Worm (Caenorhabditis elegans) whole organism, L3 larva: ENCODE data around the gene F21D5.6.

Experiments used
- R02D3.7 ChIP-seq: fragments of 150-350 bp; optimal IDR thresholded peaks from 2 replicates; lab custom pipeline; 2014; ENCODE audit warnings: missing biosample characterization, missing genetic modification characterization
- ZK546.5 ChIP-seq: sonication (generic microtip); optimal IDR thresholded peaks from 2 replicates; lab custom pipeline; 2017; ENCODE audit warnings: missing biosample characterization, missing genetic modification characterization
- aly-2 ChIP-seq: fragments of 150-350 bp; optimal IDR thresholded peaks from 2 replicates; lab custom pipeline; 2014; ENCODE audit warnings: missing biosample characterization, missing genetic modification characterization
- ama-1 ChIP-seq: fragments of 150-350 bp; optimal IDR thresholded peaks from 2 replicates; lab custom pipeline; 2018
- ceh-16 ChIP-seq: sonication (generic microtip); optimal IDR thresholded peaks from 2 replicates; lab custom pipeline; 2017; ENCODE audit warnings: missing biosample characterization, missing genetic modification characterization
- ceh-28 ChIP-seq: fragments of 150-350 bp; optimal IDR thresholded peaks from 2 replicates; lab custom pipeline; 2014; ENCODE audit warnings: missing biosample characterization, missing genetic modification reagents, missing genetic modification characterization
- ceh-82 ChIP-seq: fragments of 150-350 bp; optimal IDR thresholded peaks from 2 replicates; lab custom pipeline; 2014; ENCODE audit warnings: missing biosample characterization, missing genetic modification characterization
- ceh-9 ChIP-seq: sonication (generic microtip); optimal IDR thresholded peaks from 2 replicates; lab custom pipeline; 2018; ENCODE audit warnings: missing biosample characterization, missing genetic modification characterization
- daf-12 ChIP-seq: fragments of 150-350 bp; optimal IDR thresholded peaks from 2 replicates; lab custom pipeline; 2014; ENCODE audit warnings: missing biosample characterization, missing genetic modification reagents, missing genetic modification characterization
- egl-27 ChIP-seq: sonication (generic microtip); optimal IDR thresholded peaks from 4 replicates; lab custom pipeline; 2017; ENCODE audit warnings: missing biosample characterization, missing genetic modification reagents, missing genetic modification characterization
- egl-5 ChIP-seq: fragments of 150-350 bp; optimal IDR thresholded peaks from 2 replicates; lab custom pipeline; 2017; ENCODE audit warnings: missing biosample characterization, missing genetic modification reagents, missing genetic modification characterization, inconsistent platforms
- elt-1 ChIP-seq: fragments of 150-350 bp; optimal IDR thresholded peaks from 2 replicates; lab custom pipeline; 2014; ENCODE audit warnings: missing biosample characterization, missing genetic modification characterization
- elt-2 ChIP-seq: sonication (generic microtip); optimal IDR thresholded peaks from 2 replicates; lab custom pipeline; 2016; ENCODE audit warnings: missing genetic modification reagents, mild to moderate bottlenecking, missing genetic modification characterization, missing compliant biosample characterization
- elt-3 ChIP-seq, 3 experiments: fragments of 150-350 bp in 1 of 3; sonication (generic microtip) in 2 of 3; optimal IDR thresholded peaks; 2 replicates in 2 of 3; 4 replicates in 1 of 3; lab custom pipeline; 2014 to 2017; ENCODE audit warnings: missing biosample characterization in 3 of 3, missing genetic modification characterization in 3 of 3
- eor-1 ChIP-seq, 2 experiments: fragments of 150-350 bp; optimal IDR thresholded peaks; 2 replicates each; lab custom pipeline; 2014 to 2018; ENCODE audit warnings: missing biosample characterization in 2 of 2, missing genetic modification characterization in 2 of 2
- fkh-10 ChIP-seq: sonication (generic microtip); optimal IDR thresholded peaks from 2 replicates; lab custom pipeline; 2017; ENCODE audit warnings: missing biosample characterization, missing genetic modification reagents, missing genetic modification characterization
- hmg-11 ChIP-seq: sonication (generic microtip); optimal IDR thresholded peaks from 2 replicates; lab custom pipeline; 2016; ENCODE audit warnings: missing genetic modification characterization, missing compliant biosample characterization
- jun-1 ChIP-seq: fragments of 150-350 bp; optimal IDR thresholded peaks from 2 replicates; lab custom pipeline; 2014; ENCODE audit warnings: missing biosample characterization, missing genetic modification reagents, missing genetic modification characterization
- lin-15B ChIP-seq: fragments of 150-350 bp; optimal IDR thresholded peaks from 2 replicates; lab custom pipeline; 2014; ENCODE audit warnings: missing biosample characterization, missing genetic modification characterization
- lin-39 ChIP-seq: fragments of 150-350 bp; optimal IDR thresholded peaks from 2 replicates; lab custom pipeline; 2018; ENCODE audit warnings: missing biosample characterization, missing genetic modification reagents, missing genetic modification characterization
- lsy-12 ChIP-seq: sonication (generic microtip); optimal IDR thresholded peaks from 2 replicates; lab custom pipeline; 2016; ENCODE audit warnings: mild to moderate bottlenecking, missing genetic modification characterization, missing compliant biosample characterization
- mml-1 ChIP-seq: fragments of 150-350 bp; sonication (generic microtip); optimal IDR thresholded peaks from 3 replicates; lab custom pipeline; 2014; ENCODE audit warnings: missing biosample characterization, missing genetic modification characterization
- nfya-1 ChIP-seq: sonication (generic microtip); optimal IDR thresholded peaks from 2 replicates; lab custom pipeline; 2017; ENCODE audit warnings: missing genetic modification characterization, mild to moderate bottlenecking, missing compliant biosample characterization, antibody characterized with exemption, moderate library complexity; ENCODE audit not compliant: insufficient read depth
- nhr-11 ChIP-seq: fragments of 150-350 bp; optimal IDR thresholded peaks from 2 replicates; lab custom pipeline; 2014; ENCODE audit warnings: missing biosample characterization, missing genetic modification characterization
- nhr-23 ChIP-seq: fragments of 150-350 bp; optimal IDR thresholded peaks from 2 replicates; lab custom pipeline; 2014; ENCODE audit warnings: missing biosample characterization, missing genetic modification reagents, missing genetic modification characterization
- nhr-237 ChIP-seq: fragments of 150-350 bp; optimal IDR thresholded peaks from 2 replicates; lab custom pipeline; 2014; ENCODE audit warnings: missing biosample characterization, missing genetic modification characterization
- nhr-25 ChIP-seq: sonication (generic microtip); optimal IDR thresholded peaks from 2 replicates; lab custom pipeline; 2017; ENCODE audit warnings: missing biosample characterization, missing genetic modification characterization
- nhr-43 ChIP-seq: sonication (generic microtip); optimal IDR thresholded peaks from 2 replicates; lab custom pipeline; 2016; ENCODE audit warnings: mild to moderate bottlenecking, missing genetic modification characterization, missing compliant biosample characterization; ENCODE audit not compliant: poor library complexity, severe bottlenecking
- nhr-76 ChIP-seq: fragments of 150-350 bp; sonication (generic microtip); optimal IDR thresholded peaks from 5 replicates; lab custom pipeline; 2014; ENCODE audit warnings: missing biosample characterization, missing genetic modification characterization
- nhr-77 ChIP-seq: fragments of 150-350 bp; optimal IDR thresholded peaks from 2 replicates; lab custom pipeline; 2014; ENCODE audit warnings: missing biosample characterization, missing genetic modification characterization
- pha-4 ChIP-seq: fragments of 150-350 bp; optimal IDR thresholded peaks from 2 replicates; lab custom pipeline; 2014; ENCODE audit warnings: missing biosample characterization, missing genetic modification reagents, missing genetic modification characterization
- pqm-1 ChIP-seq: fragments of 150-350 bp; optimal IDR thresholded peaks from 2 replicates; lab custom pipeline; 2017; ENCODE audit warnings: missing biosample characterization, missing genetic modification characterization, inconsistent platforms
- sea-2 ChIP-seq: fragments of 150-350 bp; sonication (generic microtip); optimal IDR thresholded peaks from 4 replicates; lab custom pipeline; 2014; ENCODE audit warnings: missing biosample characterization, missing genetic modification reagents, missing genetic modification characterization
- skn-1 ChIP-seq: fragments of 150-350 bp; optimal IDR thresholded peaks from 2 replicates; lab custom pipeline; 2014; ENCODE audit warnings: missing biosample characterization, missing genetic modification characterization
- snpc-4 ChIP-seq: fragments of 150-350 bp; optimal IDR thresholded peaks from 2 replicates; lab custom pipeline; 2014; ENCODE audit warnings: missing biosample characterization, missing genetic modification characterization
- tbx-2 ChIP-seq: sonication (generic microtip); optimal IDR thresholded peaks from 2 replicates; lab custom pipeline; 2016; ENCODE audit warnings: mild to moderate bottlenecking, missing genetic modification characterization, missing compliant biosample characterization
- unc-39 ChIP-seq: sonication (generic microtip); optimal IDR thresholded peaks from 4 replicates; lab custom pipeline; 2017; ENCODE audit warnings: missing biosample characterization, missing genetic modification characterization
- unc-62 ChIP-seq: fragments of 150-350 bp; sonication (generic microtip); optimal IDR thresholded peaks from 4 replicates; lab custom pipeline; 2014; ENCODE audit warnings: missing biosample characterization, missing genetic modification reagents, missing genetic modification characterization
- zag-1 ChIP-seq: fragments of 150-350 bp; optimal IDR thresholded peaks from 2 replicates; lab custom pipeline; 2014; ENCODE audit warnings: missing biosample characterization, missing genetic modification characterization
- ztf-11 ChIP-seq: fragments of 150-350 bp; optimal IDR thresholded peaks from 2 replicates; lab custom pipeline; 2014; ENCODE audit warnings: missing biosample characterization, missing genetic modification characterization
- ztf-4 ChIP-seq: fragments of 150-350 bp; optimal IDR thresholded peaks from 2 replicates; lab custom pipeline; 2014; ENCODE audit warnings: missing biosample characterization, missing genetic modification characterization

Gene F21D5.6

DNA sequence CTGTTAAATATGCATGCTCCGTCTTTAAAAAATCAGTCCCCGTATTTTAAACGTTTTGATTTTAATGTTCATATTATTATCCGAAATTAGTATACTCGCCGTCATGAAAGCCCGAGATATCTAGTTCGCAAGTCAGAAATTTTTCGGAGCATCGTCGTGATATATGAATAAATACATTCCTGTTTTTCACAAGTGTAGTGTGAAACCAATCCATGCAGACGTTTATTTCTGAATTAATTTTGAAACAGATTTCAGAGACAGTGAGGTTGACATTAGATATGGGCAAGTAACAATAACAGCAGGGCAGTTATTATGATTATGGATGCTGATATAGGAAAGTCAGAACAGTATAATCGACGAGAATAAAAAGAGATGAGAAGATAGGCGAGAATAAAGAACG, 11.3 kb upstream of the F21D5.6 start:
- TF ChIP-seq nhr-77 (tag; lab: Kevin White, UChicago), result no peak
- TF ChIP-seq lin-39 (tag; lab: Kevin White, UChicago), result no peak
- no peak for TF ChIP-seq ZK546.5 (tag; lab: Kevin White, UChicago)
- no peak for TF ChIP-seq elt-1 (tag; lab: Kevin White, UChicago)
- no peak for TF ChIP-seq ceh-82 (tag; lab: Kevin White, UChicago)
- no peak for TF ChIP-seq skn-1 (tag; lab: Kevin White, UChicago)
- TF ChIP-seq nhr-43, result no peak
- TF ChIP-seq elt-3 (tag; optimal IDR thresholded peaks at IDR 0.05; lab: Kevin White, UChicago), result no peak
- no peak for TF ChIP-seq sea-2 (GFP tag; lab: Kevin White, UChicago)
- TF ChIP-seq ceh-28 (tag; lab: Kevin White, UChicago), result no peak
- no peak for TF ChIP-seq jun-1 (tag; lab: Kevin White, UChicago)
- no peak for TF ChIP-seq elt-2 (tag; lab: Kevin White, UChicago)

DNA sequence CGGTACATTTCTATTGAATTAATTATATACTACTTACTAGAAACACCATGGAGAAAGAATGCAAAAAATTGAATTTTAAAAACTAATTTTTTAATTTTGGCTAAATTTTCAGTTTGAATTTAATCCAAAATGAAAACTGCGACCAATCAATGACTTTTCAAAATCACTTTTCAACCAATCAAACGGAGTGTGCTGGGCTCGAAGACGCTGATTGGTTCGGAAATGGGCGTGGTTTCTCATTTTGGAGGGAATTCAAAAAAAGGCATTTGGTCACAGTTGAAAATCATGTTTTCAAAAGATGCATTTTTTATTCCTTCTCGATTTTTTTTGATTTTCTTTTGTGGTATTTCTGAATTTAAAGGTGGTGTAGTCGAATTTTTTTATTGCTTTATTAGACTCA, 7.8 kb upstream of the F21D5.6 start:
- TF ChIP-seq nfya-1 (tag; lab: Kevin White, UChicago), result peak; percentile 71
- TF ChIP-seq aly-2, result no peak
- no peak for TF ChIP-seq skn-1 (tag; lab: Kevin White, UChicago)
- no peak for TF ChIP-seq jun-1 (tag; lab: Kevin White, UChicago)
- TF ChIP-seq, all 47 proteins: peak for 1

DNA sequence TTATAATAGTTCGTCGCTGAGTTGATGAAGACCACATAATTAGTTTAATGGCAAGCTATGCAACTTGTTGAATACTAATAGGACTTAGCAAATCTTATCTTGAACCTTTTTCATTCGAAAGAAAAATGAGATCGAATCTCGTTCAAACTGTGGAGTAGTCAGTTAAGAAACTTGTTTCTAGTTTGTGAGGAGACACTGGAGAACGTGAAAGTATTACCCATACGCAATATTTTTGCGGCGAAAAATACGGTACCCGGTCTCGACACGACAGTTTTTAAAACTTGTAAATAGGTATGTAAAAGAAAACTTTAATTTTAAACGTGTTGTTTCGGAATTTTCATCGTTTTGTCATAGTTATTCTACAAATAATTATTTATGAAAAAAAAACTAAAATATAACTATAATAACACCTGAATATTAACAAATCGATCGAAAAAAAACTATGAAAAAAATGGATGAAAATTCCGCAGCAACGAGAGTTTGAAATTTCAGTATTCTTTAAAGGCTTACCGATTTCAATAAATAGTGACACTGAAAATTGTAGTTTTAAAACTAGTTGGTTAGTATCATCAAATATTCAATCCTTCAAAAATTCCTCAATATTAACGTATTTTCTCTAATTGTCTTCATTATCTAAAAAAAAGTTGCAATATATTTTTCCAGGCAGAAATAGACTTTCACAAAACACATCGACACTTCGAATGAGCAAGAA, 4.6 kb upstream of the F21D5.6 start, which contains the start of the genes F20C5.7 and parg-1:
Gene F20C5.7 (minus strand): TSS at position 101 of the 712 bp plus-strand sequence.
Gene parg-1 (plus strand): TSS at position 662 of the 712 bp plus-strand sequence.
- TF ChIP-seq lin-15B (no peak), tbx-2 (tag; lab: Kevin White, UChicago) (no peak), egl-5 (tag; lab: Kevin White, UChicago) (no peak), ama-1 (lab: Kevin White, UChicago) (no peak), nhr-76 (tag; lab: Kevin White, UChicago) (no peak)

DNA sequence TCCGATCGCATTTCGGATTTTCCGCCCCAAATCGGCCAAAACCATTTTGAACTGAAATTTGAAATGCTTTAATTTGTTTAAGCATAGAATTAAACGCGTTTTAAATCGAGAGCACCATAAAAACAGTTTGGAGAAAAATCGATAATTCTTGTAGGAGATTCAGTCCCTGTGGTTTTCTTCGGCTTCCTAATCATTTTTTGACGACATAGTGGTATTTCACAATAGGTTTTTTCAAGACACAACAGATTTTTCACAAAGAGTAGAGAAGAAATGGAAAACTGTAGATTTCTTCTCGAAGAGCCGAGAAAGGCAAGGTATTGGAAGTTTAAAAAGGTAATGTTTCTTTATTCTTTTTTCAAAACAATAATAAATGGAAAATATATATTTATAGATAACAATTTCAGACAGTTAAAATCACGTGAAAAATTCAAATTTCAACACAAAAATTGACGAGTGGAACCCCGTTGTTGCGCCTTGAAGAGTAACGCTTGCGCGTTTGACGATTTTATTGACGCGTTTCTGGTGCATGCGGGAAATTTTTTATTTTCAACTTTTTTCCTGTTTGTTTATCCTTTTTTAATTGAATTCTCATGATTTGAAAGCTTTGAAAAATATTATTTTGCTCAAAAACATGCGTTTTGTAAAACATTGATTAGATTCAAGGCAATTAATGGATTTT, 2.6 kb upstream of the F21D5.6 start, which contains the start of gene F21D5.7:
Gene F21D5.7 (minus strand): TSS at position 51 of the 679 bp plus-strand sequence.
- no peak for TF ChIP-seq nhr-11
- TF ChIP-seq egl-27 (tag; lab: Kevin White, UChicago), result peak; percentile 9
- no peak for TF ChIP-seq ama-1 (lab: Kevin White, UChicago)
- peak; percentile 34 for TF ChIP-seq lin-39 (tag; lab: Kevin White, UChicago)
- TF ChIP-seq hmg-11 (tag; lab: Kevin White, UChicago), result peak; percentile 73
- TF ChIP-seq elt-2 (tag; lab: Kevin White, UChicago), result peak; percentile 73
- peak; percentile 10 for TF ChIP-seq skn-1 (tag; lab: Kevin White, UChicago)
- TF ChIP-seq mml-1 (tag; lab: Kevin White, UChicago), result no peak
- TF ChIP-seq nhr-23 (tag; lab: Kevin White, UChicago), result no peak
- no peak for TF ChIP-seq fkh-10 (GFP tag; lab: Kevin White, UChicago)
- TF ChIP-seq lin-15B, result peak; percentile 74
- no peak for TF ChIP-seq unc-62 (GFP tag; lab: Kevin White, UChicago)
- TF ChIP-seq ZK546.5 (tag; lab: Kevin White, UChicago), result no peak
- TF ChIP-seq tbx-2 (tag; lab: Kevin White, UChicago), result no peak
- peak; percentile 59 for TF ChIP-seq pqm-1
- TF ChIP-seq ceh-82 (tag; lab: Kevin White, UChicago), result no peak
- TF ChIP-seq daf-12 (tag; lab: Kevin White, UChicago), result no peak
- peak; percentile 45 for TF ChIP-seq nhr-43
- TF ChIP-seq nhr-237 (tag; lab: Kevin White, UChicago), result no peak
- no peak for TF ChIP-seq unc-39 (tag; lab: Kevin White, UChicago)
- peak; percentile 49 for TF ChIP-seq egl-5 (tag; lab: Kevin White, UChicago)
- TF ChIP-seq sea-2 (GFP tag; lab: Kevin White, UChicago), result no peak
- TF ChIP-seq pha-4 (tag; lab: Kevin White, UChicago), result peak; percentile 90
- no peak for TF ChIP-seq ztf-11
- peak; percentile 56 for TF ChIP-seq lsy-12 (tag; lab: Kevin White, UChicago)
- peak; percentile 23 for TF ChIP-seq R02D3.7
- TF ChIP-seq ztf-4 (tag; lab: Kevin White, UChicago), result no peak
- TF ChIP-seq nhr-25 (tag; lab: Kevin White, UChicago), result peak; percentile 37
- no peak for TF ChIP-seq nhr-77 (tag; lab: Kevin White, UChicago)
- peak; percentile 32 for TF ChIP-seq jun-1 (tag; lab: Kevin White, UChicago)
- TF ChIP-seq eor-1 (tag; optimal IDR thresholded peaks at IDR 0.05; lab: Kevin White, UChicago), result no peak
- peak; percentile 2 for TF ChIP-seq ceh-28 (tag; lab: Kevin White, UChicago)
- no peak for TF ChIP-seq zag-1
- no peak for TF ChIP-seq ceh-16 (tag; lab: Kevin White, UChicago)
- peak; percentile 84 for TF ChIP-seq nfya-1 (tag; lab: Kevin White, UChicago)
- peak; percentile 77 for TF ChIP-seq snpc-4 (tag; lab: Kevin White, UChicago)
- TF ChIP-seq aly-2, result no peak
- no peak for TF ChIP-seq ceh-9
